Worm (Caenorhabditis elegans) whole organism, young adult: ENCODE data around the gene F55E10.2.

Experiments
- B0019.2 ChIP-seq: fragments of 200-800 bp; sonication (Bioruptor generic); conservative IDR thresholded peaks from 2 replicates; pipeline ENCODE4 v1.3.6; 2022; ENCODE audit warnings: missing genetic modification reagents, missing genetic modification characterization, missing compliant biosample characterization
- C17E4.6 ChIP-seq: fragments of 200-800 bp; sonication (Bioruptor generic); IDR thresholded peaks from 2 replicates; pipeline ENCODE4 v1.3.6; 2022; ENCODE audit warnings: missing genetic modification reagents, missing genetic modification characterization, missing compliant biosample characterization
- F10E7.11 ChIP-seq: sonication (generic microtip); optimal IDR thresholded peaks from 2 replicates; lab custom pipeline; 2017; ENCODE audit warnings: mild to moderate bottlenecking, missing genetic modification characterization, moderate library complexity, missing compliant biosample characterization
- F33H1.4 ChIP-seq: fragments of 200-800 bp; sonication (Bioruptor generic); IDR thresholded peaks from 2 replicates; pipeline ENCODE4 v1.3.6; 2022; ENCODE audit warnings: missing genetic modification reagents, missing genetic modification characterization, missing compliant biosample characterization
- F37B4.10 ChIP-seq: fragments of 200-800 bp; sonication (Bioruptor generic); IDR thresholded peaks from 2 replicates; pipeline ENCODE4 v1.3.6; 2022; ENCODE audit warnings: missing genetic modification characterization, missing compliant biosample characterization
- F49E8.2 ChIP-seq: sonication (generic microtip); optimal IDR thresholded peaks from 3 replicates; lab custom pipeline; 2017; ENCODE audit warnings: missing genetic modification characterization, mild to moderate bottlenecking, missing compliant biosample characterization, antibody characterized with exemption, moderate library complexity; ENCODE audit not compliant: insufficient read depth
- F52B5.7 ChIP-seq: sonication (generic microtip); optimal IDR thresholded peaks from 2 replicates; lab custom pipeline; 2016; ENCODE audit warnings: mild to moderate bottlenecking, missing genetic modification characterization, missing compliant biosample characterization
- Y79H2A.3 ChIP-seq: fragments of 200-800 bp; sonication (Bioruptor generic); conservative IDR thresholded peaks from 2 replicates; pipeline ENCODE4 v1.3.6; 2022; ENCODE audit warnings: missing genetic modification reagents, missing genetic modification characterization, missing compliant biosample characterization
- ZK185.1 ChIP-seq: sonication (generic microtip); optimal IDR thresholded peaks from 2 replicates; lab custom pipeline; 2016; ENCODE audit warnings: mild to moderate bottlenecking, missing genetic modification characterization, missing compliant biosample characterization; ENCODE audit not compliant: poor library complexity, severe bottlenecking
- akir-1 ChIP-seq: fragments of 200-800 bp; sonication (Bioruptor generic); optimal IDR thresholded peaks from 2 replicates; lab custom pipeline; 2018; ENCODE audit warnings: mild to moderate bottlenecking, missing genetic modification characterization, moderate library complexity, missing compliant biosample characterization
- ama-1 ChIP-seq, 3 experiments: fragments of 150-350 bp in 1 of 3; sonication (generic microtip) in 2 of 3; optimal IDR thresholded peaks; 2 replicates each; lab custom pipeline; 2014 to 2018; ENCODE audit warnings: missing biosample characterization in 2 of 3, missing genetic modification characterization in 2 of 3, missing genetic modification reagents in 2 of 3
- aptf-3 ChIP-seq: fragments of 200-800 bp; sonication (Bioruptor generic); IDR thresholded peaks from 2 replicates; pipeline ENCODE4 v1.3.6; 2022; ENCODE audit warnings: missing genetic modification characterization, missing compliant biosample characterization
- attf-5 ChIP-seq: fragments of 200-800 bp; sonication (Bioruptor generic); optimal IDR thresholded peaks from 2 replicates; lab custom pipeline; 2018; ENCODE audit warnings: mild to moderate bottlenecking, missing genetic modification characterization, missing compliant biosample characterization
- bed-2 ChIP-seq: fragments of 200-800 bp; sonication (Bioruptor generic); IDR thresholded peaks from 2 replicates; pipeline ENCODE4 v1.3.6; 2022; ENCODE audit warnings: missing genetic modification reagents, missing genetic modification characterization, missing compliant biosample characterization
- ceh-27 ChIP-seq: fragments of 200-800 bp; sonication (Bioruptor generic); optimal IDR thresholded peaks from 2 replicates; lab custom pipeline; 2018; ENCODE audit warnings: mild to moderate bottlenecking, missing genetic modification characterization, moderate library complexity, missing compliant biosample characterization
- ceh-40 ChIP-seq: fragments of 200-800 bp; sonication (Bioruptor generic); IDR thresholded peaks from 2 replicates; pipeline ENCODE4 v1.3.6; 2022; ENCODE audit warnings: missing genetic modification characterization, missing compliant biosample characterization
- ceh-58 ChIP-seq: fragments of 200-800 bp; sonication (Bioruptor generic); IDR thresholded peaks from 2 replicates; pipeline ENCODE4 v1.3.6; 2022; ENCODE audit warnings: missing genetic modification characterization, missing compliant biosample characterization
- ceh-91 ChIP-seq: fragments of 200-800 bp; sonication (Bioruptor generic); IDR thresholded peaks from 2 replicates; pipeline ENCODE4 v1.3.6; 2022; ENCODE audit warnings: missing genetic modification reagents, missing genetic modification characterization, missing compliant biosample characterization
- dpff-1 ChIP-seq: sonication (generic microtip); optimal IDR thresholded peaks from 2 replicates; lab custom pipeline; 2017; ENCODE audit warnings: mild to moderate bottlenecking, missing genetic modification characterization, missing compliant biosample characterization
- dpl-1 ChIP-seq: fragments of 150-350 bp; optimal IDR thresholded peaks from 2 replicates; lab custom pipeline; 2014; ENCODE audit warnings: missing biosample characterization, missing genetic modification reagents, missing genetic modification characterization
- egrh-3 ChIP-seq: fragments of 200-800 bp; sonication (Bioruptor generic); IDR thresholded peaks from 2 replicates; pipeline ENCODE4 v1.3.6; 2022; ENCODE audit warnings: missing genetic modification reagents, missing genetic modification characterization, missing compliant biosample characterization
- ets-4 ChIP-seq: fragments of 200-800 bp; sonication (Bioruptor generic); optimal IDR thresholded peaks from 2 replicates; lab custom pipeline; 2018; ENCODE audit warnings: mild to moderate bottlenecking, missing genetic modification characterization, missing compliant biosample characterization
- fkh-3 ChIP-seq: sonication (generic microtip); optimal IDR thresholded peaks from 2 replicates; lab custom pipeline; 2016; ENCODE audit warnings: mild to moderate bottlenecking, missing genetic modification characterization, missing compliant biosample characterization
- him-1 ChIP-seq: sonication (generic microtip); optimal IDR thresholded peaks from 2 replicates; lab custom pipeline; 2016; ENCODE audit warnings: missing genotype, missing genetic modification reagents, missing genetic modification characterization, missing compliant biosample characterization
- hrde-1 ChIP-seq: sonication (generic microtip); optimal IDR thresholded peaks from 2 replicates; lab custom pipeline; 2016; ENCODE audit warnings: missing genetic modification characterization, mild to moderate bottlenecking, missing compliant biosample characterization, moderate library complexity, missing genotype, missing genetic modification reagents, borderline replicate concordance
- hsf-1 ChIP-seq: fragments of 200-800 bp; sonication (Bioruptor generic); IDR thresholded peaks from 2 replicates; pipeline ENCODE4 v1.3.6; 2022; ENCODE audit warnings: missing genetic modification reagents, missing genetic modification characterization, missing compliant biosample characterization
- let-607 ChIP-seq, 2 experiments: fragments of 200-800 bp in 1 of 2; sonication (Bioruptor generic) in 1 of 2; sonication (generic microtip) in 1 of 2; optimal IDR thresholded peaks; 2 replicates each; lab custom pipeline; 2016 to 2018; ENCODE audit warnings: mild to moderate bottlenecking in 2 of 2, missing compliant biosample characterization in 2 of 2, missing genetic modification characterization in 2 of 2, moderate library complexity in 2 of 2, missing genotype in 1 of 2
- lin-26 ChIP-seq: fragments of 200-800 bp; sonication (Bioruptor generic); IDR thresholded peaks from 2 replicates; pipeline ENCODE4 v1.3.6; 2022; ENCODE audit warnings: missing genetic modification reagents, missing genetic modification characterization, missing compliant biosample characterization
- lin-54 ChIP-seq: fragments of 200-800 bp; sonication (Bioruptor generic); optimal IDR thresholded peaks from 2 replicates; lab custom pipeline; 2018; ENCODE audit warnings: mild to moderate bottlenecking, missing genetic modification characterization, missing compliant biosample characterization
- lir-1 ChIP-seq: fragments of 200-800 bp; sonication (Bioruptor generic); conservative IDR thresholded peaks from 2 replicates; pipeline ENCODE4 v1.3.6; 2022; ENCODE audit warnings: missing genetic modification reagents, missing genetic modification characterization, missing compliant biosample characterization
- madf-8 ChIP-seq: fragments of 200-800 bp; sonication (Bioruptor generic); conservative IDR thresholded peaks from 2 replicates; pipeline ENCODE4 v1.3.6; 2022; ENCODE audit warnings: missing genetic modification reagents, missing genetic modification characterization, missing compliant biosample characterization
- mel-28 ChIP-seq: sonication (generic microtip); optimal IDR thresholded peaks from 2 replicates; lab custom pipeline; 2016; ENCODE audit warnings: borderline replicate concordance, mild to moderate bottlenecking, missing genetic modification characterization, missing compliant biosample characterization
- nfya-1 ChIP-seq: sonication (generic microtip); optimal IDR thresholded peaks from 2 replicates; lab custom pipeline; 2017; ENCODE audit warnings: antibody characterized with exemption, missing compliant biosample characterization, missing genetic modification characterization, borderline replicate concordance; ENCODE audit not compliant: insufficient read depth
- nhr-120 ChIP-seq: fragments of 200-800 bp; sonication (Bioruptor generic); IDR thresholded peaks from 2 replicates; pipeline ENCODE4 v1.3.6; 2022; ENCODE audit warnings: missing genetic modification characterization, missing compliant biosample characterization
- nhr-179 ChIP-seq: sonication (generic microtip); optimal IDR thresholded peaks from 2 replicates; lab custom pipeline; 2016; ENCODE audit warnings: mild to moderate bottlenecking, missing genetic modification characterization, missing compliant biosample characterization
- pbrm-1 ChIP-seq: fragments of 200-800 bp; sonication (Bioruptor generic); IDR thresholded peaks from 2 replicates; pipeline ENCODE4 v1.3.6; 2022; ENCODE audit warnings: missing genetic modification reagents, missing genetic modification characterization, missing compliant biosample characterization
- repo-1 ChIP-seq: sonication (generic microtip); optimal IDR thresholded peaks from 2 replicates; lab custom pipeline; 2017; ENCODE audit warnings: mild to moderate bottlenecking, missing genetic modification characterization, missing compliant biosample characterization
- sdz-38 ChIP-seq: sonication (generic microtip); optimal IDR thresholded peaks from 2 replicates; lab custom pipeline; 2016; ENCODE audit warnings: missing genotype, missing genetic modification characterization, missing compliant biosample characterization
- somi-1 ChIP-seq: fragments of 200-800 bp; sonication (Bioruptor generic); optimal IDR thresholded peaks from 2 replicates; lab custom pipeline; 2018; ENCODE audit warnings: mild to moderate bottlenecking, missing genetic modification characterization, missing compliant biosample characterization
- tbp1 ChIP-seq: fragments of 200-800 bp; sonication (Bioruptor generic); optimal IDR thresholded peaks from 2 replicates; lab custom pipeline; 2018; ENCODE audit warnings: mild to moderate bottlenecking, missing genetic modification characterization, missing compliant biosample characterization
- tbx-9 ChIP-seq: sonication (generic microtip); optimal IDR thresholded peaks from 2 replicates; lab custom pipeline; 2016; ENCODE audit warnings: borderline replicate concordance, missing genetic modification characterization, inconsistent platforms, missing compliant biosample characterization
- unc-62 ChIP-seq: fragments of 150-350 bp; optimal IDR thresholded peaks from 2 replicates; lab custom pipeline; 2014; ENCODE audit warnings: missing biosample characterization, missing genetic modification reagents, missing genetic modification characterization
- ztf-25 ChIP-seq: fragments of 200-800 bp; sonication (Bioruptor generic); IDR thresholded peaks from 2 replicates; pipeline ENCODE4 v1.3.6; 2022; ENCODE audit warnings: missing genetic modification reagents, missing genetic modification characterization, missing compliant biosample characterization
- ztf-26 ChIP-seq: sonication (generic microtip); optimal IDR thresholded peaks from 2 replicates; lab custom pipeline; 2017; ENCODE audit warnings: missing genetic modification characterization, missing compliant biosample characterization
- ztf-3 ChIP-seq: fragments of 200-800 bp; sonication (Bioruptor generic); optimal IDR thresholded peaks from 2 replicates; lab custom pipeline; 2018; ENCODE audit warnings: mild to moderate bottlenecking, missing genetic modification characterization, missing compliant biosample characterization
- ztf-6 ChIP-seq: fragments of 200-800 bp; sonication (Bioruptor generic); IDR thresholded peaks from 2 replicates; pipeline ENCODE4 v1.3.6; 2022; ENCODE audit warnings: missing genetic modification reagents, missing genetic modification characterization, missing compliant biosample characterization

F55E10.2 gene

DNA sequence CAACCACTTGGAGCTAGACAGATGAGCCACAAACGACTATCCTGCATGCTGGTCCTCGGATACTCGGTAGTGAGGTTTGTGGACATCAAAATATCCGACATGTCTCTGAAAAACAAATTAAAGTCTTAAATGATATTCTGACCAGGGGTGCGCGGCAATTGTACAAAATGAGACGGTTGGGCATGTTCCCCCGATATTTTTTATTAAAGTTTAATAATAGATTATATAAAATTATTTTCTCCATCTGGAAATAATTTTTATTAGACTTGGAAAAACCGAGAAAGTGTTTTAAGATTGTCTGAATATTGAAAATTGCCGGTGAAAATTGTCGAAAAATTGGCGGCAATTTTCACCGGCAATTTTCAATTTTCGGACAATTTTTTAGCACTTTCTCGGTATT, 12.7 kb upstream of the F55E10.2 start, which contains the start of gene F55E10.4:
F55E10.4 (minus strand) TSS at position 101 of the 400 bp plus-strand sequence.
- TF ChIP-seq pbrm-1 (GFP tag; lab: Robert Waterston, UW) (no peak), lin-54 (no peak), ztf-25 (GFP tag; lab: Robert Waterston, UW) (no peak), dpff-1 (tag; lab: Kevin White, UChicago) (no peak), Y79H2A.3 (GFP tag; lab: Robert Waterston, UW) (no peak), hsf-1 (GFP tag; lab: Robert Waterston, UW) (no peak), ztf-3 (no peak), hrde-1 (no peak), madf-8 (GFP tag; lab: Robert Waterston, UW) (no peak), C17E4.6 (GFP tag; lab: Robert Waterston, UW) (no peak), ceh-40 (GFP tag; lab: Robert Waterston, UW) (no peak), B0019.2 (GFP tag; lab: Robert Waterston, UW) (no peak), ceh-91 (no peak), dpl-1 (GFP tag; lab: Kevin White, UChicago) (no peak), F33H1.4 (GFP tag; lab: Robert Waterston, UW) (no peak), attf-5 (GFP tag; lab: Kevin White, UChicago) (no peak), fkh-3 (tag; lab: Kevin White, UChicago) (no peak), ceh-58 (GFP tag; lab: Robert Waterston, UW) (no peak)

DNA sequence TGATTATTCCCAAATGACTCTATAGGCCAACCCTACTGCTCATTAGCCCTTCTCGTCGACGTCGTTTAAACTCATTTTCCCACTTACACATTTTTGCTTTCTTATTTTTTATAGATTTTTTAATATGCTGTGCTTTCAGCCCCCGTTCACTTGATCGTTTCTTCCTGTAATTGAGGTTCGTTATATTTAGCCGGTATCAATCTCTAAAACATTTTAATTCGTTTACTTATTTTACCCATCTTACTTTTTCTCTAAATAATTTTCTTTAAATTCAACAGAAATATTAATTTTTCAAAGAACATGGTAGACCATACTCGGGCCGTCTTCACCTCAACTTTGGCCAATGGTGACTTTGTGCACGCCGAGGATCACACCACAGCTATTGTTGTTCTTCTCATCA, 1.2 kb downstream of the F55E10.2 start, which contains the start of gene F55E10.1:
F55E10.1 (plus strand) TSS at position 301 of the 400 bp plus-strand sequence.
- TF ChIP-seq sdz-38 (tag; lab: Kevin White, UChicago) (no peak), ama-1 (optimal IDR thresholded peaks at IDR 0.05; lab: Kevin White, UChicago) (no peak), ama-1 (GFP tag; optimal IDR thresholded peaks at IDR 0.05; lab: Kevin White, UChicago) (no peak), mel-28 (tag; lab: Kevin White, UChicago) (no peak), him-1 (tag; lab: Kevin White, UChicago) (no peak), tbx-9 (tag; lab: Kevin White, UChicago) (no peak), ztf-6 (GFP tag; lab: Robert Waterston, UW) (no peak), ZK185.1 (tag; lab: Kevin White, UChicago) (no peak), F10E7.11 (tag; lab: Kevin White, UChicago) (no peak), nhr-120 (GFP tag; lab: Robert Waterston, UW) (no peak), ztf-26 (no peak)

DNA sequence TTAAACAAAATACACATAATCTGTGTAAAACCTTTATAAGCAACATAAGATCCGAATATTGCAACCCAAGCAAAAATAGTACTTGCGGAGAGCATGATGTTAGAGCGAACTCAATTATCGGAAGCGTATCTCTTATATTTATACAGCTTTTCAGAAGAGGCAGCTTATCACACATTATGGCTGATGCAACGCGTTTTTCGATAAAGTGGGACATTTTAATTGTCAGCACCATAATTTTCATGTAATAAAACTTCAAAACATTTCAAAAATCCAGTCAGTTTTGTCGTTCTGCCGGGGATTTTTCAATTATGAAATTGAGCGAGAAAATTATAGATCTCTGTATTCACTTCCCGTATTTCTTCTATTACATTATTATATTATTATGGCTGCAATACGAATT, 5.8 kb downstream of the F55E10.2 start, which contains the start of gene drd-5:
drd-5 (minus strand) TSS at position 101 of the 400 bp plus-strand sequence.
- TF ChIP-seq repo-1 = no peak
- no peak for TF ChIP-seq ets-4 (GFP tag; lab: Kevin White, UChicago)
- no peak for TF ChIP-seq akir-1
- TF ChIP-seq lin-26 = no peak
- TF ChIP-seq ceh-27 (GFP tag; lab: Kevin White, UChicago) = no peak
- TF ChIP-seq F49E8.2 (tag; lab: Kevin White, UChicago) = no peak
- no peak for TF ChIP-seq aptf-3
- TF ChIP-seq lir-1 (GFP tag; lab: Robert Waterston, UW) = no peak
- TF ChIP-seq F52B5.7 (tag; lab: Kevin White, UChicago) = no peak
- TF ChIP-seq bed-2 = no peak
- no peak for TF ChIP-seq unc-62 (GFP tag; lab: Kevin White, UChicago)
- TF ChIP-seq nhr-179 (tag; lab: Kevin White, UChicago) = no peak
- TF ChIP-seq somi-1 (GFP tag; lab: Kevin White, UChicago) = no peak
- TF ChIP-seq F37B4.10 (GFP tag; lab: Robert Waterston, UW) = no peak
- TF ChIP-seq sdz-38 (tag; lab: Kevin White, UChicago) = no peak
- TF ChIP-seq let-607 (tag; optimal IDR thresholded peaks at IDR 0.05; lab: Kevin White, UChicago) = no peak
- TF ChIP-seq egrh-3 = no peak
- TF ChIP-seq tbp1 = no peak
- TF ChIP-seq Y79H2A.3 (GFP tag; lab: Robert Waterston, UW) = no peak
- no peak for TF ChIP-seq nfya-1 (tag; lab: Kevin White, UChicago)
